Worm (Caenorhabditis elegans) whole organism, midembryonic: ENCODE results near the gene hlh-31.

Source experiments
- T22C8.4 ChIP-seq: fragments of 200-800 bp; sonication (Bioruptor generic); IDR thresholded peaks from 2 replicates; pipeline ENCODE4 v1.3.6; 2022; ENCODE audit warnings: missing genetic modification characterization, missing compliant biosample characterization
- cog-1 ChIP-seq: sonication (generic microtip); optimal IDR thresholded peaks from 2 replicates; lab custom pipeline; 2016; ENCODE audit warnings: missing genetic modification characterization, missing compliant biosample characterization
- flt-1 ChIP-seq: fragments of 200-800 bp; sonication (Bioruptor generic); IDR thresholded peaks from 2 replicates; pipeline ENCODE4 v1.3.6; 2022; ENCODE audit warnings: missing genetic modification characterization, missing compliant biosample characterization
- klf-2 ChIP-seq: fragments of 200-800 bp; sonication (Bioruptor generic); conservative IDR thresholded peaks from 2 replicates; pipeline ENCODE4 v1.3.6; 2022; ENCODE audit warnings: missing genetic modification reagents, missing genetic modification characterization, missing compliant biosample characterization
- med-1 ChIP-seq: sonication (generic microtip); optimal IDR thresholded peaks from 2 replicates; lab custom pipeline; 2017; ENCODE audit warnings: missing genetic modification characterization, mild to moderate bottlenecking, missing compliant biosample characterization, antibody characterized with exemption, missing genetic modification reagents; ENCODE audit not compliant: insufficient read depth
- ref-1 ChIP-seq: fragments of 200-800 bp; sonication (Bioruptor generic); conservative IDR thresholded peaks from 2 replicates; pipeline ENCODE4 v1.3.6; 2022; ENCODE audit warnings: missing genetic modification reagents, missing genetic modification characterization, missing compliant biosample characterization
- tab-1 ChIP-seq: fragments of 200-800 bp; sonication (Bioruptor generic); IDR thresholded peaks from 2 replicates; pipeline ENCODE4 v1.3.6; 2022; ENCODE audit warnings: missing genetic modification characterization, missing compliant biosample characterization
- ztf-23 ChIP-seq: fragments of 200-800 bp; sonication (Bioruptor generic); IDR thresholded peaks from 2 replicates; pipeline ENCODE4 v1.3.6; 2022; ENCODE audit warnings: missing genetic modification reagents, missing genetic modification characterization, missing compliant biosample characterization
- ztf-29 ChIP-seq: fragments of 200-800 bp; sonication (Bioruptor generic); IDR thresholded peaks from 2 replicates; pipeline ENCODE4 v1.3.6; 2022; ENCODE audit warnings: missing genetic modification reagents, missing genetic modification characterization, missing compliant biosample characterization

Gene hlh-31

ce11 chrIV:16257330-16257729, at the start of gene hlh-31:
Gene hlh-31, plus strand, starts transcription at chrIV:16257630.
- TF ChIP-seq ref-1 (GFP tag; lab: Robert Waterston, UW) (no peak), cog-1 (tag; lab: Kevin White, UChicago) (no peak)

DNA sequence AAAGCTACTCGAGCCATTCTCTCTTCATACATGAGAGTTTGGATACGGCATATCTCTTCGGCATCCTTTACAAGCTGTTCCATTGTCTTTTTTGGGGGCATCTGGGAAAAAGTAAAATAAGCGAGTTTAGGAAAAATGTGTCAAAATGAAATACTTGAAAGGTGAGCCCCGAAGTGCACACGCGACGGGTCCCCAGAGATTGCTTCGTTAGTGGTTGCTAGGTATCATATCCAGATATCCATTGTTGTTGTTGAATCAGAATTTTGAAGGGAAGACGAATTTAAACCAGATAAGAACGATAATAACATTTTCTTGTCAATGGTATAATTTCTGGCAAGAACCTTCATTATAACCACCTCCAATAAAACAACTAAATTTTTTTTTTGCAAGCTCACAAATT, 46.5 kb upstream of the hlh-31 start, which contains the start of gene H25K10.2:
H25K10.2 (minus strand) TSS at position 101 of the 400 bp plus-strand sequence.
- no peak for TF ChIP-seq tab-1 (GFP tag; lab: Robert Waterston, UW)
- no peak for TF ChIP-seq ztf-23 (GFP tag; lab: Robert Waterston, UW)
- TF ChIP-seq cog-1 (tag; lab: Kevin White, UChicago) = no peak
- no peak for TF ChIP-seq ztf-29 (GFP tag; lab: Robert Waterston, UW)
- no peak for TF ChIP-seq T22C8.4 (GFP tag; lab: Robert Waterston, UW)
- TF ChIP-seq med-1 (GFP tag; lab: Kevin White, UChicago) = no peak
- TF ChIP-seq flt-1 = no peak
- TF ChIP-seq ref-1 (GFP tag; lab: Robert Waterston, UW) = no peak
- TF ChIP-seq klf-2 = no peak

DNA sequence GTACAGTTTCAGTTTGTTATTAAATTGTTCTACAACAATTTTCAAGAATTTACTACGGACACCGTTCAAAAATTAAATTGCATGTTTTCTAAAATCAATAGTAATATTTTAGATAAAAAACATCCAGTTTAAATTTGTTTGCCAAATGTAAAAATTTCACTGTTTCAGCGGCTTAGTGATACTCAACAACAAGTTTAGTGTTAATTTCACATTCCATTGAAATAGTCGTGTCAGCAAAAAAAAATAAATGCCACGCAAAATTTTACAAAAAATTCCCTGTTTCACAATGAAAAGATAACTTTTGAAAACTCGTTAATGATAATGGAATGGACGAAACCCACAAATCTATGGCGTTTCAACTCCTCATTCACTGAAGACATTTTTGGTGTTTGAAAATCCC, 41.3 kb upstream of the hlh-31 start:
- TF ChIP-seq tab-1 (GFP tag; lab: Robert Waterston, UW) (no peak), cog-1 (tag; lab: Kevin White, UChicago) (no peak), flt-1 (no peak), klf-2 (no peak)

ce11 chrIV:16220688-16221087, 36.7 kb upstream of the hlh-31 start:
- TF ChIP-seq flt-1 = no peak
- TF ChIP-seq med-1 (GFP tag; lab: Kevin White, UChicago) = no peak
- no peak for TF ChIP-seq cog-1 (tag; lab: Kevin White, UChicago)
- TF ChIP-seq T22C8.4 (GFP tag; lab: Robert Waterston, UW) = no peak
- no peak for TF ChIP-seq ref-1 (GFP tag; lab: Robert Waterston, UW)
- no peak for TF ChIP-seq ztf-23 (GFP tag; lab: Robert Waterston, UW)
- no peak for TF ChIP-seq klf-2
- no peak for TF ChIP-seq ztf-29 (GFP tag; lab: Robert Waterston, UW)
- no peak for TF ChIP-seq tab-1 (GFP tag; lab: Robert Waterston, UW)

DNA sequence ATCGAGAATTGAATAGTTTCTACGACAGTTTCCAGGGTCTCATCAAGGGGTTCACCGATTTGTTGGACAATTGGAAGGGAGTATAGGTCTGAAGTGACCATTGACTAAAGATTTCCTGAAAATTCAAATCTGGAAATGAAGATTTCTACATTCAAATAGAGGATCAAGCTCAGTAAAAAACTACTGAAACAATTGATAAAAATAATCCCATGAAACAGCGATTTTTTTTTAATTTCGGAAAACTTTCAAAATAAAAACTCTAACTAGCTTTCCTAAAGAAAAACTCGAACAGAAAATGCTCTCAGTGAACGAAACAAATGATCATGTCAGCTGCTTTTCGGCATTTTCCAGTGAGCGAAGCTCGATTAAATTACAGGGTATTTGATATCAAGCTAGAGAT, 35.9 kb upstream of the hlh-31 start, which contains the start of gene srv-11:
srv-11 (minus strand) TSS at position 101 of the 400 bp plus-strand sequence.
- no peak for TF ChIP-seq ref-1 (GFP tag; lab: Robert Waterston, UW)
- TF ChIP-seq ztf-23 (GFP tag; lab: Robert Waterston, UW) = no peak
- no peak for TF ChIP-seq klf-2
- no peak for TF ChIP-seq cog-1 (tag; lab: Kevin White, UChicago)
- TF ChIP-seq ztf-29 (GFP tag; lab: Robert Waterston, UW) = no peak
- TF ChIP-seq tab-1 (GFP tag; lab: Robert Waterston, UW) = no peak
- no peak for TF ChIP-seq flt-1

DNA sequence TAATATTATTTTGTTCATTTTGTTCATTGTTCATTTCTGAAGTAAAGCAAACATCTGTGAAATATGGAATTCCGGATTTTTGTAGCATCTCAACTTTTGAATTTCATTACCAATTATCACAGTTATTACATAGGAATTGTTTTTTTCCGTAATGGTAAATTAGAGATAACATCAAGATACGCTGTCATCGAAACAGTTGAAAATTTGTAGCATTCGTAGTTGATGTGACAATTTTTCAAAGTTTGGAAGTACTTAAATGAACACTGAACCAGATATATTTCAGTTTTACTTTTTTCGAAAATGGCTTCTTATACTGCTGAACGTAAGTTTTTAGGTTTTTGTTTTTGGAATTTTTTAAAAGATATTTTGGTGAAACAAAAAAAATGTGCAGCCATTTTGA, 31.7 kb upstream of the hlh-31 start, which contains the start of gene H25K10.4:
H25K10.4 (plus strand) TSS at position 301 of the 400 bp plus-strand sequence.
- TF ChIP-seq flt-1 (no peak), klf-2 (no peak), cog-1 (tag; lab: Kevin White, UChicago) (no peak), ztf-29 (GFP tag; lab: Robert Waterston, UW) (no peak), tab-1 (GFP tag; lab: Robert Waterston, UW) (no peak), med-1 (GFP tag; lab: Kevin White, UChicago) (no peak), ref-1 (GFP tag; lab: Robert Waterston, UW) (no peak), T22C8.4 (GFP tag; lab: Robert Waterston, UW) (no peak), ztf-23 (GFP tag; lab: Robert Waterston, UW) (no peak)

DNA sequence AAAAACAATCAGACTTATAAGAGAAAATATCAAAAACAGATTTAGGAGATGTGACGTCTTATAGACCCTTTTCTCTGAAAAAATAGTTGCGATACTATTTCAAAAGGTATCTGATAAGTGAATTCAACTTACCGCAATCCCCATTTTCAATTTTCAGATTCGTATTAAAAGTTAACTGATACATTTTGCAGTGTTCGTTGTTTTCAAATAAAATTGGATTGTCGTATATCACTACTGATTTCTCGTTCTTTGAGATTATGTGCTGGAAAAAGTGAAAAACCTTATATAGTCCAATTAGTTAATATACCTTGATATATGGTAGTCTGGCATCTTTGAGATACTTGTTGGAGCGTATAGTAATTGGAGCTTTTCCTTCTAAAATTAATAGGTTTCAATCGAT, 27.0 kb upstream of the hlh-31 start:
- TF ChIP-seq cog-1 (tag; lab: Kevin White, UChicago) (no peak), ref-1 (GFP tag; lab: Robert Waterston, UW) (no peak), flt-1 (no peak), ztf-29 (GFP tag; lab: Robert Waterston, UW) (no peak), ztf-23 (GFP tag; lab: Robert Waterston, UW) (no peak), tab-1 (GFP tag; lab: Robert Waterston, UW) (no peak), T22C8.4 (GFP tag; lab: Robert Waterston, UW) (no peak), klf-2 (no peak), med-1 (GFP tag; lab: Kevin White, UChicago) (no peak)

- TF ChIP-seq cog-1 (tag; lab: Kevin White, UChicago) = no peak
- no peak for TF ChIP-seq med-1 (GFP tag; lab: Kevin White, UChicago)
- TF ChIP-seq T22C8.4 (GFP tag; lab: Robert Waterston, UW) = no peak
- TF ChIP-seq tab-1 (GFP tag; lab: Robert Waterston, UW) = no peak
- no peak for TF ChIP-seq ztf-23 (GFP tag; lab: Robert Waterston, UW)
- no peak for TF ChIP-seq klf-2
- TF ChIP-seq ztf-29 (GFP tag; lab: Robert Waterston, UW) = no peak
- no peak for TF ChIP-seq ref-1 (GFP tag; lab: Robert Waterston, UW)
Observed at ce11 chrIV:16233028-16233427, 24.4 kb upstream of the hlh-31 start, which contains the start of the genes hpa-1 and irld-39. Gene hpa-1, minus strand, starts transcription at chrIV:16233128. Gene irld-39, plus strand, starts transcription at chrIV:16233148.

DNA sequence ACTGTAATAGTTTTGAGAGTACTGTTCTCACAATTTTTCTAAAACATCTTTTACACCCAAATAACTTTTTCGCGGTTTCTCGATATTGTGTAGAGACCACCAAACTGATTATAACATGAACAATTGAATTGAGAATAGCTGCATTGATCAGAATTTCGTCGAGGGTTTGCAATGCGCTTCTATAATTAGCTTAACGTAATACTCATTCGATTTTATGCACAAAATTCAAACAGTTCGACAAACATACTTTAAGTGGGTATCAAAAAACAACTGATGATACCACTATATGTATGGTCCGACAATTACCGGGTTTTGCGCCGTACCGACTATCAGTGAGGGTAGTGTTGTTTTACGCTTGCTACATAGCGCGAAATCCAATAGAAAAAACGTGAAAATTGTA, 20.6 kb upstream of the hlh-31 start:
- TF ChIP-seq tab-1 (GFP tag; lab: Robert Waterston, UW) (no peak), med-1 (GFP tag; lab: Kevin White, UChicago) (no peak), ref-1 (GFP tag; lab: Robert Waterston, UW) (no peak), klf-2 (no peak)

- TF ChIP-seq tab-1 (GFP tag; lab: Robert Waterston, UW) = no peak
- TF ChIP-seq T22C8.4 (GFP tag; lab: Robert Waterston, UW) = no peak
- no peak for TF ChIP-seq ztf-29 (GFP tag; lab: Robert Waterston, UW)
- TF ChIP-seq ztf-23 (GFP tag; lab: Robert Waterston, UW) = no peak
- TF ChIP-seq flt-1 = no peak
- no peak for TF ChIP-seq med-1 (GFP tag; lab: Kevin White, UChicago)
- TF ChIP-seq ref-1 (GFP tag; lab: Robert Waterston, UW) = no peak
- TF ChIP-seq cog-1 (tag; lab: Kevin White, UChicago) = no peak
Observed at ce11 chrIV:16238555-16238954, 18.9 kb upstream of the hlh-31 start, which contains the start of gene srw-61. Gene srw-61, minus strand, starts transcription at chrIV:16238655.
